Worm (Caenorhabditis elegans) whole organism, young adult: ENCODE data around the gene pacs-1.

ENCODE experiments used
- B0019.2 ChIP-seq: fragments of 200-800 bp; sonication (Bioruptor generic); conservative IDR thresholded peaks from 2 replicates; pipeline ENCODE4 v1.3.6; 2022; ENCODE audit warnings: missing genetic modification reagents, missing genetic modification characterization, missing compliant biosample characterization
- B0261.1 ChIP-seq: sonication (generic microtip); optimal IDR thresholded peaks from 2 replicates; lab custom pipeline; 2016; ENCODE audit warnings: mild to moderate bottlenecking, missing genetic modification characterization, moderate library complexity, missing compliant biosample characterization
- C06A6.2 ChIP-seq: fragments of 200-800 bp; sonication (Bioruptor generic); conservative IDR thresholded peaks from 2 replicates; pipeline ENCODE4 v1.3.6; 2022; ENCODE audit warnings: missing genetic modification characterization, missing compliant biosample characterization
- D2030.7 ChIP-seq: fragments of 200-800 bp; sonication (Bioruptor generic); IDR thresholded peaks from 2 replicates; pipeline ENCODE4 v1.3.6; 2022; ENCODE audit warnings: missing genetic modification reagents, missing genetic modification characterization, missing compliant biosample characterization
- F33H1.4 ChIP-seq: fragments of 200-800 bp; sonication (Bioruptor generic); IDR thresholded peaks from 2 replicates; pipeline ENCODE4 v1.3.6; 2022; ENCODE audit warnings: missing genetic modification reagents, missing genetic modification characterization, missing compliant biosample characterization
- F37B4.10 ChIP-seq: fragments of 200-800 bp; sonication (Bioruptor generic); IDR thresholded peaks from 2 replicates; pipeline ENCODE4 v1.3.6; 2022; ENCODE audit warnings: missing genetic modification characterization, missing compliant biosample characterization
- F39B2.1 ChIP-seq: fragments of 200-800 bp; sonication (Bioruptor generic); IDR thresholded peaks from 2 replicates; pipeline ENCODE4 v1.3.6; 2022; ENCODE audit warnings: missing genetic modification reagents, missing genetic modification characterization, missing compliant biosample characterization
- F49E8.2 ChIP-seq: sonication (generic microtip); optimal IDR thresholded peaks from 3 replicates; lab custom pipeline; 2017; ENCODE audit warnings: missing genetic modification characterization, mild to moderate bottlenecking, missing compliant biosample characterization, antibody characterized with exemption, moderate library complexity; ENCODE audit not compliant: insufficient read depth
- F57C9.4 ChIP-seq: sonication (generic microtip); optimal IDR thresholded peaks from 2 replicates; lab custom pipeline; 2017; ENCODE audit warnings: mild to moderate bottlenecking, missing genetic modification characterization, missing compliant biosample characterization
- T26A5.8 ChIP-seq: sonication (generic microtip); optimal IDR thresholded peaks from 2 replicates; lab custom pipeline; 2016; ENCODE audit warnings: missing genetic modification characterization, missing compliant biosample characterization
- attf-3 ChIP-seq: fragments of 200-800 bp; sonication (Bioruptor generic); conservative IDR thresholded peaks from 2 replicates; pipeline ENCODE4 v1.3.6; 2022; ENCODE audit warnings: missing genetic modification reagents, missing genetic modification characterization, missing compliant biosample characterization
- attf-5 ChIP-seq: fragments of 200-800 bp; sonication (Bioruptor generic); optimal IDR thresholded peaks from 2 replicates; lab custom pipeline; 2018; ENCODE audit warnings: mild to moderate bottlenecking, missing genetic modification characterization, missing compliant biosample characterization
- bed-2 ChIP-seq: fragments of 200-800 bp; sonication (Bioruptor generic); IDR thresholded peaks from 2 replicates; pipeline ENCODE4 v1.3.6; 2022; ENCODE audit warnings: missing genetic modification reagents, missing genetic modification characterization, missing compliant biosample characterization
- ccch-3 ChIP-seq: fragments of 200-800 bp; sonication (Bioruptor generic); optimal IDR thresholded peaks from 2 replicates; lab custom pipeline; 2018; ENCODE audit warnings: mild to moderate bottlenecking, missing genetic modification characterization, missing compliant biosample characterization
- ceh-100 ChIP-seq: fragments of 200-800 bp; sonication (Bioruptor generic); IDR thresholded peaks from 2 replicates; pipeline ENCODE4 v1.3.6; 2022; ENCODE audit warnings: missing genetic modification reagents, missing genetic modification characterization, missing compliant biosample characterization
- ceh-27 ChIP-seq: fragments of 200-800 bp; sonication (Bioruptor generic); optimal IDR thresholded peaks from 2 replicates; lab custom pipeline; 2018; ENCODE audit warnings: mild to moderate bottlenecking, missing genetic modification characterization, moderate library complexity, missing compliant biosample characterization
- ceh-40 ChIP-seq: fragments of 200-800 bp; sonication (Bioruptor generic); IDR thresholded peaks from 2 replicates; pipeline ENCODE4 v1.3.6; 2022; ENCODE audit warnings: missing genetic modification characterization, missing compliant biosample characterization
- ceh-79 ChIP-seq: sonication (generic microtip); optimal IDR thresholded peaks from 2 replicates; lab custom pipeline; 2017; ENCODE audit warnings: mild to moderate bottlenecking, missing genetic modification characterization, missing compliant biosample characterization
- efl-1 ChIP-seq: fragments of 150-350 bp; optimal IDR thresholded peaks from 2 replicates; lab custom pipeline; 2014; ENCODE audit warnings: missing biosample characterization, missing genetic modification reagents, missing genetic modification characterization
- egl-44 ChIP-seq: fragments of 200-800 bp; sonication (Bioruptor generic); IDR thresholded peaks from 2 replicates; pipeline ENCODE4 v1.3.6; 2022; ENCODE audit warnings: missing genetic modification reagents, missing genetic modification characterization, missing compliant biosample characterization
- him-1 ChIP-seq: sonication (generic microtip); optimal IDR thresholded peaks from 2 replicates; lab custom pipeline; 2016; ENCODE audit warnings: missing genotype, missing genetic modification reagents, missing genetic modification characterization, missing compliant biosample characterization
- hlh-12 ChIP-seq: sonication (generic microtip); optimal IDR thresholded peaks from 2 replicates; lab custom pipeline; 2016; ENCODE audit warnings: missing genetic modification characterization, missing compliant biosample characterization
- hmg-1.2 ChIP-seq: fragments of 200-800 bp; sonication (Bioruptor generic); IDR thresholded peaks from 2 replicates; pipeline ENCODE4 v1.3.6; 2022; ENCODE audit warnings: missing genetic modification reagents, missing genetic modification characterization, missing compliant biosample characterization
- hrde-1 ChIP-seq: sonication (generic microtip); optimal IDR thresholded peaks from 2 replicates; lab custom pipeline; 2016; ENCODE audit warnings: missing genetic modification characterization, mild to moderate bottlenecking, missing compliant biosample characterization, moderate library complexity, missing genotype, missing genetic modification reagents, borderline replicate concordance
- lag-1 ChIP-seq: fragments of 200-800 bp; sonication (Bioruptor generic); IDR thresholded peaks from 2 replicates; pipeline ENCODE4 v1.3.6; 2022; ENCODE audit warnings: missing genetic modification reagents, missing genetic modification characterization, missing compliant biosample characterization
- lin-35 ChIP-seq, 3 experiments: fragments of 150-350 bp in 2 of 3; sonication (generic microtip) in 1 of 3; optimal IDR thresholded peaks; 2 replicates each; lab custom pipeline; 2014 to 2018; ENCODE audit warnings: missing biosample characterization in 3 of 3, missing genetic modification characterization in 3 of 3, missing genetic modification reagents in 3 of 3
- lin-54 ChIP-seq: fragments of 200-800 bp; sonication (Bioruptor generic); optimal IDR thresholded peaks from 2 replicates; lab custom pipeline; 2018; ENCODE audit warnings: mild to moderate bottlenecking, missing genetic modification characterization, missing compliant biosample characterization
- madf-10 ChIP-seq: sonication (generic microtip); optimal IDR thresholded peaks from 2 replicates; lab custom pipeline; 2016; ENCODE audit warnings: mild to moderate bottlenecking, missing genetic modification characterization, missing compliant biosample characterization
- madf-6 ChIP-seq: fragments of 200-800 bp; sonication (Bioruptor generic); IDR thresholded peaks from 2 replicates; pipeline ENCODE4 v1.3.6; 2022; ENCODE audit warnings: missing genetic modification reagents, missing genetic modification characterization, missing compliant biosample characterization
- nfya-2 ChIP-seq: fragments of 200-800 bp; sonication (Bioruptor generic); IDR thresholded peaks from 2 replicates; pipeline ENCODE4 v1.3.6; 2022; ENCODE audit warnings: missing genetic modification reagents, missing genetic modification characterization, missing compliant biosample characterization
- nhr-27 ChIP-seq: fragments of 200-800 bp; sonication (Bioruptor generic); optimal IDR thresholded peaks from 2 replicates; lab custom pipeline; 2018; ENCODE audit warnings: mild to moderate bottlenecking, missing genetic modification characterization, moderate library complexity, missing compliant biosample characterization
- nhr-80 ChIP-seq: sonication (generic microtip); optimal IDR thresholded peaks from 2 replicates; lab custom pipeline; 2016; ENCODE audit warnings: missing genetic modification characterization, missing compliant biosample characterization
- pha-4 ChIP-seq: fragments of 150-350 bp; sonication (generic microtip); optimal IDR thresholded peaks from 2 replicates; lab custom pipeline; 2014; ENCODE audit warnings: missing biosample characterization, missing genetic modification reagents, missing genetic modification characterization
- snpc-1.3 ChIP-seq: sonication (generic microtip); optimal IDR thresholded peaks from 2 replicates; lab custom pipeline; 2017; ENCODE audit warnings: missing genetic modification characterization, mild to moderate bottlenecking, missing compliant biosample characterization, antibody characterized with exemption, moderate library complexity, missing genotype, missing genetic modification reagents; ENCODE audit not compliant: insufficient read depth
- snpc-3.4 ChIP-seq: sonication (generic microtip); optimal IDR thresholded peaks from 2 replicates; lab custom pipeline; 2017; ENCODE audit warnings: missing genetic modification characterization, mild to moderate bottlenecking, missing compliant biosample characterization, antibody characterized with exemption, moderate library complexity, missing genotype, missing genetic modification reagents
- sptf-2 ChIP-seq: fragments of 200-800 bp; sonication (Bioruptor generic); optimal IDR thresholded peaks from 2 replicates; lab custom pipeline; 2018; ENCODE audit warnings: mild to moderate bottlenecking, missing genetic modification characterization, missing compliant biosample characterization
- xnd-1 ChIP-seq: sonication (generic microtip); optimal IDR thresholded peaks from 2 replicates; lab custom pipeline; 2016; ENCODE audit warnings: missing genotype, missing genetic modification reagents, missing genetic modification characterization, missing compliant biosample characterization
- zim-3 ChIP-seq: sonication (generic microtip); optimal IDR thresholded peaks from 2 replicates; lab custom pipeline; 2017; ENCODE audit warnings: mild to moderate bottlenecking, missing genetic modification characterization, moderate library complexity, missing compliant biosample characterization
- ztf-22 ChIP-seq: fragments of 200-800 bp; sonication (Bioruptor generic); optimal IDR thresholded peaks from 2 replicates; lab custom pipeline; 2018; ENCODE audit warnings: mild to moderate bottlenecking, missing genetic modification characterization, moderate library complexity, missing compliant biosample characterization

Gene pacs-1

ce11 chrV:9191406-9191805 is 25.7 kb downstream of the pacs-1 start, which contains the start of gene sphr-1:
sphr-1 (plus strand) TSS chrV:9191610.
- TF ChIP-seq hmg-1.2 (GFP tag; lab: Robert Waterston, UW): peak; percentile 65; the same call in 1 of the 2 replicates
- TF ChIP-seq him-1: no peak

- TF ChIP-seq madf-6 (GFP tag; lab: Robert Waterston, UW): no peak
- TF ChIP-seq F33H1.4 (GFP tag; lab: Robert Waterston, UW): no peak
- no peak for TF ChIP-seq nfya-2 (GFP tag; lab: Robert Waterston, UW)
- TF ChIP-seq, all 124 proteins: peak for 0
Measured at ce11 chrV:9186028-9186427, 31.0 kb downstream of the pacs-1 start.

ce11 chrV:9183718-9184441 is 33.2 kb downstream of the pacs-1 start:
- TF ChIP-seq madf-10 (tag; lab: Kevin White, UChicago) (no peak), pha-4 (tag; lab: Kevin White, UChicago) (no peak), ceh-27 (no peak), xnd-1 (no peak), B0261.1 (no peak), hlh-12 (tag; lab: Kevin White, UChicago) (no peak), C06A6.2 (GFP tag; lab: Robert Waterston, UW) (no peak), attf-5 (GFP tag; lab: Kevin White, UChicago) (no peak), F37B4.10 (no peak), D2030.7 (GFP tag; lab: Robert Waterston, UW) (no peak), F57C9.4 (no peak), efl-1 (GFP tag; lab: Kevin White, UChicago) (no peak), F39B2.1 (GFP tag; lab: Robert Waterston, UW) (no peak), lag-1 (no peak), egl-44 (GFP tag; lab: Robert Waterston, UW) (no peak), hrde-1 (tag; lab: Kevin White, UChicago) (no peak), ztf-22 (no peak), F49E8.2 (tag; lab: Kevin White, UChicago) (no peak), ceh-79 (tag; lab: Kevin White, UChicago) (no peak), ceh-40 (no peak)

ce11 chrV:9181669-9182250 is 35.3 kb downstream of the pacs-1 start, which contains the start of gene ptr-1:
ptr-1 (minus strand) TSS chrV:9181719.
- TF ChIP-seq F37B4.10 (0 out of 2 replicates have a peak, but pooled peaks have one; percentile 44), zim-3 (tag; lab: Kevin White, UChicago) (no peak)

ce11 chrV:9175218-9175837 is 41.7 kb downstream of the pacs-1 start, which contains the start of gene spas-1:
spas-1 (plus strand) TSS chrV:9175789.
- TF ChIP-seq snpc-3.4 (tag; lab: Kevin White, UChicago): peak; percentile 71
- no peak for TF ChIP-seq nhr-27 (tag; lab: Kevin White, UChicago)
- peak; percentile 34; the same call in 1 of the 2 replicates for TF ChIP-seq ceh-100 (GFP tag; lab: Robert Waterston, UW)
- peak; percentile 23 to 96 (median 81) for TF ChIP-seq lin-35 (GFP tag; optimal IDR thresholded peaks at IDR 0.05; lab: Kevin White, UChicago)
- TF ChIP-seq him-1: peak; percentile 7
- no peak for TF ChIP-seq B0261.1
- TF ChIP-seq ccch-3 (GFP tag; lab: Kevin White, UChicago): no peak
- TF ChIP-seq zim-3 (tag; lab: Kevin White, UChicago): no peak
- TF ChIP-seq nhr-80: peak; percentile 77
- TF ChIP-seq T26A5.8: no peak
- TF ChIP-seq bed-2: no peak
- TF ChIP-seq attf-3 (GFP tag; lab: Robert Waterston, UW): 0 out of 2 replicates have a peak, but pooled peaks have one; percentile 14
- peak; percentile 97 for TF ChIP-seq lin-54
- no peak for TF ChIP-seq snpc-1.3 (tag; lab: Kevin White, UChicago)
- TF ChIP-seq F39B2.1 (GFP tag; lab: Robert Waterston, UW): no peak
- TF ChIP-seq B0019.2 (GFP tag; lab: Robert Waterston, UW): no peak
- TF ChIP-seq sptf-2: no peak
